Fruit fly (Drosophila melanogaster) whole organism, embryonic: ENCODE measurements around the gene Sc2.

Experiments
- Antp ChIP-seq: fragments of 200-800 bp; sonication (Bioruptor generic); optimal IDR thresholded peaks from 3 replicates; lab custom pipeline; 2016; ENCODE audit warnings: missing biosample characterization, missing genetic modification characterization
- CG10209 ChIP-seq: fragments of 200-800 bp; sonication (Bioruptor generic); optimal IDR thresholded peaks from 3 replicates; lab custom pipeline; 2017; ENCODE audit warnings: missing biosample characterization, mild to moderate bottlenecking, missing genetic modification characterization, missing genetic modification reagents
- CG10654 ChIP-seq: fragments of 200-800 bp; sonication (Bioruptor generic); optimal IDR thresholded peaks from 2 replicates; lab custom pipeline; 2016; ENCODE audit warnings: missing biosample characterization, missing genetic modification characterization
- CG11560 ChIP-seq: fragments of 200-800 bp; sonication (Bioruptor generic); IDR thresholded peaks from 3 replicates; pipeline ENCODE4 v1.3.6; 2022; ENCODE audit warnings: missing biosample characterization, missing genetic modification characterization
- CG12071 ChIP-seq: fragments of 200-800 bp; sonication (Bioruptor generic); optimal IDR thresholded peaks from 3 replicates; lab custom pipeline; 2018; ENCODE audit warnings: missing biosample characterization, mild to moderate bottlenecking, missing genetic modification characterization
- CG14050 ChIP-seq: fragments of 200-800 bp; sonication (Bioruptor generic); IDR thresholded peaks from 3 replicates; pipeline ENCODE4 v1.3.6; 2022; ENCODE audit warnings: missing biosample characterization, missing genetic modification characterization
- CG18599 ChIP-seq: fragments of 200-800 bp; sonication (Bioruptor generic); optimal IDR thresholded peaks from 3 replicates; lab custom pipeline; 2017; ENCODE audit warnings: missing biosample characterization, missing genetic modification characterization, mild to moderate bottlenecking, moderate library complexity, missing genetic modification reagents
- CG3407 ChIP-seq: fragments of 200-800 bp; sonication (Bioruptor generic); optimal IDR thresholded peaks from 2 replicates; lab custom pipeline; 2018; ENCODE audit warnings: missing biosample characterization, mild to moderate bottlenecking, missing genetic modification characterization
- CG4707 ChIP-seq: fragments of 200-800 bp; sonication (Bioruptor generic); optimal IDR thresholded peaks from 2 replicates; lab custom pipeline; 2018; ENCODE audit warnings: missing biosample characterization, mild to moderate bottlenecking, missing genetic modification characterization, moderate library complexity
- CG6765 ChIP-seq: fragments of 200-800 bp; sonication (Bioruptor generic); optimal IDR thresholded peaks from 3 replicates; lab custom pipeline; 2017; ENCODE audit warnings: missing biosample characterization, mild to moderate bottlenecking, missing genetic modification characterization
- CG7786 ChIP-seq: fragments of 200-800 bp; sonication (Bioruptor generic); optimal IDR thresholded peaks from 2 replicates; lab custom pipeline; 2016; ENCODE audit warnings: missing biosample characterization, missing genetic modification characterization
- CG7928 ChIP-seq: fragments of 200-800 bp; sonication (Bioruptor generic); optimal IDR thresholded peaks from 2 replicates; lab custom pipeline; 2017; ENCODE audit warnings: missing biosample characterization, mild to moderate bottlenecking, missing genetic modification characterization
- CG8281 ChIP-seq: fragments of 200-800 bp; sonication (Bioruptor generic); optimal IDR thresholded peaks from 2 replicates; lab custom pipeline; 2018; ENCODE audit warnings: missing biosample characterization, mild to moderate bottlenecking, missing genetic modification characterization, moderate library complexity
- CG9797 ChIP-seq: fragments of 200-800 bp; sonication (Bioruptor generic); optimal IDR thresholded peaks from 3 replicates; lab custom pipeline; 2018; ENCODE audit warnings: missing biosample characterization, mild to moderate bottlenecking, missing genetic modification characterization
- CrebB ChIP-seq: fragments of 200-800 bp; sonication (Bioruptor generic); optimal IDR thresholded peaks from 3 replicates; lab custom pipeline; 2018; ENCODE audit warnings: missing biosample characterization, mild to moderate bottlenecking, missing genetic modification characterization
- D19A ChIP-seq: fragments of 200-800 bp; optimal IDR thresholded peaks from 3 replicates; lab custom pipeline; 2019; ENCODE audit warnings: missing biosample characterization, mild to moderate bottlenecking, missing genetic modification characterization, moderate library complexity
- Dip2 ChIP-seq: fragments of 200-800 bp; sonication (Bioruptor generic); IDR thresholded peaks from 2 replicates; pipeline ENCODE4 v1.3.6; 2022; ENCODE audit warnings: missing biosample characterization, missing genetic modification characterization
- E2f1 ChIP-seq: fragments of 200-800 bp; sonication (Bioruptor generic); IDR thresholded peaks from 2 replicates; pipeline ENCODE4 v1.3.6; 2022; ENCODE audit warnings: missing biosample characterization, missing genetic modification characterization
- HLHmδ ChIP-seq: fragments of 200-800 bp; sonication (Bioruptor generic); optimal IDR thresholded peaks from 2 replicates; lab custom pipeline; 2018; ENCODE audit warnings: missing biosample characterization, mild to moderate bottlenecking, missing genetic modification characterization, moderate library complexity
- Hey ChIP-seq: fragments of 200-800 bp; sonication (Bioruptor generic); optimal IDR thresholded peaks from 3 replicates; lab custom pipeline; 2018; ENCODE audit warnings: missing biosample characterization, mild to moderate bottlenecking, missing genetic modification characterization
- Kr ChIP-seq: fragments of 200-800 bp; sonication (Bioruptor generic); optimal IDR thresholded peaks from 2 replicates; lab custom pipeline; 2017; ENCODE audit warnings: missing biosample characterization, mild to moderate bottlenecking, missing genetic modification characterization
- MBD-R2 ChIP-seq: fragments of 200-800 bp; sonication (Bioruptor generic); IDR thresholded peaks from 2 replicates; pipeline ENCODE4 v1.3.6; 2022; ENCODE audit warnings: missing biosample characterization, missing genetic modification characterization
- Max ChIP-seq: fragments of 200-800 bp; sonication (Bioruptor generic); optimal IDR thresholded peaks from 2 replicates; lab custom pipeline; 2016; ENCODE audit warnings: missing biosample characterization, mild to moderate bottlenecking, missing genetic modification characterization
- NFAT ChIP-seq: fragments of 200-800 bp; sonication (Bioruptor generic); IDR thresholded peaks from 2 replicates; pipeline ENCODE4 v1.3.6; 2022; ENCODE audit warnings: missing biosample characterization, missing genetic modification characterization
- Opbp ChIP-seq: fragments of 200-800 bp; sonication (Bioruptor generic); IDR thresholded peaks from 3 replicates; pipeline ENCODE4 v1.3.6; 2022; ENCODE audit warnings: missing biosample characterization, missing genetic modification characterization; ENCODE audit not compliant: partially characterized antibody
- Optix ChIP-seq: fragments of 200-800 bp; sonication (Bioruptor generic); IDR thresholded peaks from 3 replicates; pipeline ENCODE4 v1.3.6; 2022; ENCODE audit warnings: missing biosample characterization, missing genetic modification characterization
- Ravus ChIP-seq: fragments of 200-800 bp; sonication (Bioruptor generic); IDR thresholded peaks from 2 replicates; pipeline ENCODE4 v1.3.6; 2022; ENCODE audit warnings: missing biosample characterization, missing genetic modification characterization
- ase ChIP-seq: fragments of 200-800 bp; sonication (Bioruptor generic); IDR thresholded peaks from 3 replicates; pipeline ENCODE4 v1.3.6; 2022; ENCODE audit warnings: missing biosample characterization, missing genetic modification characterization
- crol ChIP-seq: fragments of 200-800 bp; sonication (Bioruptor generic); IDR thresholded peaks from 2 replicates; pipeline ENCODE4 v1.3.6; 2022; ENCODE audit warnings: missing biosample characterization, missing genetic modification characterization
- dm ChIP-seq: fragments of 200-800 bp; sonication (Bioruptor generic); optimal IDR thresholded peaks from 3 replicates; lab custom pipeline; 2016; ENCODE audit warnings: missing biosample characterization, missing genetic modification characterization
- en ChIP-seq: fragments of 200-800 bp; sonication (Bioruptor generic); optimal IDR thresholded peaks from 2 replicates; lab custom pipeline; 2016; ENCODE audit warnings: missing biosample characterization, missing genetic modification characterization
- eve ChIP-seq, 2 experiments: fragments of >200 bp; optimal IDR thresholded peaks; 2 replicates each; lab custom pipeline; 2017; ENCODE audit warnings: missing biosample characterization in 2 of 2, missing genetic modification characterization in 2 of 2
- fd96Cb ChIP-seq: fragments of 200-800 bp; sonication (Bioruptor generic); optimal IDR thresholded peaks from 2 replicates; lab custom pipeline; 2018; ENCODE audit warnings: missing biosample characterization, mild to moderate bottlenecking, missing genetic modification characterization, moderate library complexity
- grau ChIP-seq: fragments of 200-800 bp; optimal IDR thresholded peaks from 3 replicates; lab custom pipeline; 2019; ENCODE audit warnings: missing biosample characterization, mild to moderate bottlenecking, missing genetic modification characterization, moderate library complexity
- h ChIP-seq: fragments of >200 bp; optimal IDR thresholded peaks from 2 replicates; lab custom pipeline; 2017
- jigr1 ChIP-seq: fragments of 200-800 bp; sonication (Bioruptor generic); IDR thresholded peaks from 3 replicates; pipeline ENCODE4 v1.3.6; 2022; ENCODE audit warnings: missing biosample characterization, missing genetic modification characterization
- lab ChIP-seq: fragments of 200-800 bp; sonication (Bioruptor generic); optimal IDR thresholded peaks from 3 replicates; lab custom pipeline; 2017; ENCODE audit warnings: missing biosample characterization, missing genetic modification characterization, mild to moderate bottlenecking, moderate library complexity, missing genetic modification reagents
- mirr ChIP-seq: fragments of 200-800 bp; sonication (Bioruptor generic); optimal IDR thresholded peaks from 3 replicates; lab custom pipeline; 2018; ENCODE audit warnings: missing biosample characterization, mild to moderate bottlenecking, missing genetic modification characterization
- mld ChIP-seq: fragments of 200-800 bp; sonication (Bioruptor generic); IDR thresholded peaks from 3 replicates; pipeline ENCODE4 v1.3.6; 2022; ENCODE audit warnings: missing biosample characterization, missing genetic modification characterization; ENCODE audit not compliant: partially characterized antibody
- nom ChIP-seq: fragments of 200-800 bp; sonication (Bioruptor generic); optimal IDR thresholded peaks from 2 replicates; lab custom pipeline; 2017; ENCODE audit warnings: missing biosample characterization, missing genetic modification characterization, mild to moderate bottlenecking, moderate library complexity, missing genetic modification reagents
- ro ChIP-seq: fragments of 200-800 bp; sonication (Bioruptor generic); IDR thresholded peaks from 2 replicates; pipeline ENCODE4 v1.3.6; 2022; ENCODE audit warnings: missing biosample characterization, missing genetic modification characterization
- sd ChIP-seq: fragments of 200-800 bp; sonication (Bioruptor generic); optimal IDR thresholded peaks from 3 replicates; lab custom pipeline; 2018; ENCODE audit warnings: missing biosample characterization, mild to moderate bottlenecking, missing genetic modification characterization, moderate library complexity
- sens ChIP-seq: fragments of 200-800 bp; sonication (Bioruptor generic); peaks from one replicate; lab custom pipeline; 2016; ENCODE audit warnings: missing biosample characterization, missing genetic modification characterization
- so ChIP-seq: fragments of 200-800 bp; sonication (Bioruptor generic); IDR thresholded peaks from 3 replicates; pipeline ENCODE4 v1.3.6; 2022; ENCODE audit warnings: missing biosample characterization, missing genetic modification characterization
- tup ChIP-seq: fragments of 200-800 bp; sonication (Bioruptor generic); optimal IDR thresholded peaks from 2 replicates; lab custom pipeline; 2016; ENCODE audit warnings: missing biosample characterization, mild to moderate bottlenecking, missing genetic modification characterization, moderate library complexity
- zen2 ChIP-seq: fragments of 200-800 bp; sonication (Bioruptor generic); IDR thresholded peaks from 3 replicates; pipeline ENCODE4 v1.3.6; 2022; ENCODE audit warnings: missing biosample characterization, missing genetic modification characterization; ENCODE audit not compliant: partially characterized antibody
- zf30C ChIP-seq: fragments of 200-800 bp; sonication (Bioruptor generic); optimal IDR thresholded peaks from 3 replicates; lab custom pipeline; 2018; ENCODE audit warnings: missing biosample characterization, mild to moderate bottlenecking, missing genetic modification characterization

Sc2 gene

DNA sequence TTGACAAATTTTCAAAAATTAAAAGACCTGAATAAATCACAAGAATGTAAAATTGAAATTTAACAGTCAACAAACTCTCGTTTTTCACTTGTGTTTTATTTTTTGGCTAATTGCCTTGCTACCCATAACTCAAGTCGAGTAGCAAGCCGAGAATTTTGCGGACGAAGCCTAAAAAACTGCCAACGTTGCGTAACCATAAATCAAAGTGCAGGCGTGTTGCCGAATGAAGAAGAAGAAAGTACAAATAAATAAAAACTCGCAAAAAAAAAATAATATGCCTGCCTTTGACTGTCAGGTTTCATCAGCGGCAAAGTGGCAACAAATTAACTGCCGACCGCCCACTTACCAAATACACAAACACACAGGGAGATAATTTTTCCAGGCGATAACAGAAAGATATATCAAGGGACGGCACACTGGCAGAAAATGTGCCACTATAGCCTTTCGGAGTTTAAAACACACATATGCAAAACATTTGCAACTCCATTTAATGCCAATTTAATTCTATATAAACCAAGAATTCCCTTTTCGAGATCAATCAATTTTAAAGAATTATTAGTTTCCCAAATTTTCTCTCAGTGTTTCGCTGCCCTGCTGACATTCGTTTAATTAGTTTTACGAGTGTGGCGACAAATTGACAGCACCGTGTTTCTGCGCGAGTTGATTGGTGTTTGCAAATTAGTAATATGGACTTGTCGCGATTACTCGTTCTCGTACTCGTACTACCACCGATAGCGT, 25.1 kb downstream of the Sc2 start (continued):
- TF ChIP-seq sens (GFP tag; lab: Kevin White, UChicago) (peak; percentile 95), CG18599 (GFP tag; lab: Kevin White, UChicago) (peak; percentile 97), CG4707 (GFP tag; lab: Kevin White, UChicago) (peak; percentile 20), en (GFP tag; lab: Kevin White, UChicago) (peak; percentile 41), NFAT (GFP tag; lab: Robert Waterston, UW) (peak; percentile 83), jigr1 (GFP tag; lab: Robert Waterston, UW) (0 out of 3 replicates have a peak, but pooled peaks have one; percentile 23), CG7928 (GFP tag; lab: Kevin White, UChicago) (peak; percentile 57), zf30C (GFP tag; lab: Kevin White, UChicago) (peak; percentile 80), Dip2 (GFP tag; lab: Robert Waterston, UW) (no peak), CG3407 (GFP tag; lab: Kevin White, UChicago) (peak; percentile 32), Opbp (no peak), eve (GFP tag; optimal IDR thresholded peaks at IDR 0.05; lab: Kevin White, UChicago) (peak in 1 of 2 experiments; percentile 88), mirr (GFP tag; lab: Kevin White, UChicago) (peak; percentile 93), E2f1 (GFP tag; lab: Robert Waterston, UW) (peak; percentile 75), Kr (GFP tag; lab: Kevin White, UChicago) (no peak), Antp (GFP tag; lab: Kevin White, UChicago) (peak; percentile 79), CG6765 (GFP tag; lab: Kevin White, UChicago) (peak; percentile 81), ro (GFP tag; lab: Robert Waterston, UW) (peak; percentile 40), tup (GFP tag; lab: Kevin White, UChicago) (peak; percentile 73), CG7786 (GFP tag; lab: Kevin White, UChicago) (peak; percentile 93), mld (no peak), CG10654 (GFP tag; lab: Kevin White, UChicago) (peak; percentile 52), CG9797 (GFP tag; lab: Kevin White, UChicago) (no peak), fd96Cb (tag; lab: Kevin White, UChicago) (peak; percentile 65), dm (peak; percentile 63)

DNA sequence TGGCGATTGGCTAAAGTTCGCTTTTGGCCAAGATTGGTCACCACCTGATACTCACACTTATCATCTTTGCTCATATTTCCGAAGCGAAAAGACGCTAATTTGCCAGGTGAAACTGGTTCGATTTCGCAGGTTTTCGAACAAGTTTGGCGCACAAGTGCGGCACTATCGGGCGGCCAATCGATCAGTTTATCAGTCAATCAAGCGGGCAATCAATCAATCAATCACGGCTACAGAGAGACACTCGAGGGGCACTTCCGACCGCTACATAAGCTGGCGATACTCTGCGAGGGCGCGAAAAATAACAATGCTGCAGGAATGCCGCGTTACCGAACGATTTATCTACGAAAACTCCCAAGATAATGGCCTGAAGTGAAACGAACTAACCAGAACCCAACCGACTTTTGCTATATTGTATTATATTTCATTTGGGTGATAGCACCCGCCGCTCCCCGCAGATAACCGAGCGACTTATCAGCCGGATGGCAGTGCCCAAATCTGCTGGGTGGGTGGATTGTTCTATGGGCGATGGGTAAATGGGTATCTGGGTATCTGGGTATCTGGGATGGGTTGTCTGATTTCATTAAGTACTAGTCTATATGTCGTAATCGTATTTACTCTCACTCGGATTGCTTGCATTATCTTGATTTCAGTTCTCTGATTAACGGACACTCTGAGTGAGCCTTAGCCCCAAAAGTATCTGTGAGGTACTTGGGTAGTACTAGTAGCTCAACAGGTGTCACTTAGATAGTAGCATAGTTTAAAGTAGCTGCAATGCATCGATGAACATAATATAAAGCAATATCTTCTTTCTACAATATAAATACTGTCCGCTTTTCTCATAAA, 25.9 kb downstream of the Sc2 start:
- TF ChIP-seq CG11560 (tag; lab: Robert Waterston, UW) = no peak
- no peak for TF ChIP-seq CG12071 (GFP tag; lab: Kevin White, UChicago)
- TF ChIP-seq MBD-R2 (GFP tag; lab: Robert Waterston, UW) = no peak
- TF ChIP-seq so (GFP tag; lab: Robert Waterston, UW) = 0 out of 3 replicates have a peak, but pooled peaks have one; percentile 7
- TF ChIP-seq CG14050 (GFP tag; lab: Robert Waterston, UW) = no peak
- peak; percentile 0 for TF ChIP-seq CrebB (tag; lab: Kevin White, UChicago)
- peak; percentile 39 for TF ChIP-seq lab (GFP tag; lab: Kevin White, UChicago)
- peak; percentile 31 for TF ChIP-seq Hey
- no peak for TF ChIP-seq ase (GFP tag; lab: Robert Waterston, UW)
- TF ChIP-seq nom (GFP tag; lab: Kevin White, UChicago) = no peak
- TF ChIP-seq Max (GFP tag; lab: Kevin White, UChicago) = no peak
- TF ChIP-seq sd (tag; lab: Kevin White, UChicago) = peak; percentile 89
- peak; percentile 79 for TF ChIP-seq crol (GFP tag; lab: Robert Waterston, UW)
- TF ChIP-seq grau (tag; lab: Kevin White, UChicago) = no peak
- TF ChIP-seq CG8281 (tag; lab: Kevin White, UChicago) = peak; percentile 97
- TF ChIP-seq HLHmδ = no peak
- no peak for TF ChIP-seq h (lab: Kevin White, UChicago)
- no peak for TF ChIP-seq CG10209 (GFP tag; lab: Kevin White, UChicago)
- no peak for TF ChIP-seq D19A (tag; lab: Kevin White, UChicago)
- no peak for TF ChIP-seq zen2 (GFP tag; lab: Robert Waterston, UW)
- TF ChIP-seq Optix = no peak
- TF ChIP-seq Ravus (GFP tag; lab: Robert Waterston, UW) = no peak
